Fruit fly (Drosophila melanogaster) Kc167 (cell line): ENCODE measurements around the gene wb.

Experiments
- Sin3A ChIP-seq: fragments of >200 bp; optimal IDR thresholded peaks from 2 replicates; lab custom pipeline; 2018; ENCODE audit warnings: missing external identifiers
- insv ChIP-seq: fragments of >200 bp; optimal IDR thresholded peaks from 3 replicates; lab custom pipeline; 2018; ENCODE audit warnings: missing external identifiers
- psq ChIP-seq: fragments of >200 bp; optimal IDR thresholded peaks from 2 replicates; lab custom pipeline; 2017; ENCODE audit warnings: missing external identifiers

dm6 chr2L:14245003-14245402, 17.8 kb upstream of the wb start:
- no peak for TF ChIP-seq insv (lab: Kevin White, UChicago)
- TF ChIP-seq psq (lab: Kevin White, UChicago): no peak
- no peak for TF ChIP-seq Sin3A (lab: Kevin White, UChicago)
